ENCODE assay signal across 4 fruit fly cellular contexts in the genomic region with DNA sequence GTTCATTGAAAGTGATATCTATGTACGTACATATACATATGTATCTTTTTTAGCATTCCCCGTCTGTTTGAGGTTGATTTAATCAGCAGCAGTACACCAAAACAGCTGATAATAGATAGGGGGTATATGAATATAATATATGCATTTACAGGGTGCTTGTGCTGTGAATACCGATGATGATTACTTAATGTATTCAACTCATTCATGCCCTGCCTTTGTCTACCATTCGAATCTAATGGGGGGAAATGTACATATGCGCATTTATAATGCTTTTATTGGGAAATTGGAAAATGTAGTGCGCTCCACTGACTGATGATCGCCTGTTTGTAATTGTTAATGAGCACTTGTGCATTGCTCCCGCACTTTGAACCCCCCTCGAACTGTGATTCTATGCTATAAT.
TF ChIP-seq lines count a peak whose summit lies in the region.

No protein-coding gene starts in this region.

- no peak for TF ChIP-seq CTCF in whole organism, embryonic (GFP tag; optimal IDR thresholded peaks at IDR 0.05; lab: Kevin White, UChicago)

TF ChIP-seq in whole organism, adult, 20 proteins besides CTCF, POLR2A, EP300 and RAD21:
- TF ChIP-seq Mnt (GFP tag; optimal IDR thresholded peaks at IDR 0.05; lab: Kevin White, UChicago) (no peak), CG5204 (GFP tag; optimal IDR thresholded peaks at IDR 0.05; lab: Kevin White, UChicago) (peak; percentile 37), CG7045 (GFP tag; optimal IDR thresholded peaks at IDR 0.05; lab: Kevin White, UChicago) (no peak), toe (GFP tag; optimal IDR thresholded peaks at IDR 0.05; lab: Kevin White, UChicago) (no peak), bab1 (GFP tag; optimal IDR thresholded peaks at IDR 0.05; lab: Kevin White, UChicago) (no peak), pad (GFP tag; optimal IDR thresholded peaks at IDR 0.05; lab: Kevin White, UChicago) (no peak), kay (GFP tag; lab: Kevin White, UChicago; ENCODE audit: borderline replicate concordance) (no peak), CG12768 (GFP tag; optimal IDR thresholded peaks at IDR 0.05; lab: Kevin White, UChicago) (peak; percentile 2), CG14711 (tag; optimal IDR thresholded peaks at IDR 0.05; lab: Kevin White, UChicago) (no peak), Clk (GFP tag; optimal IDR thresholded peaks at IDR 0.05; lab: Kevin White, UChicago) (no peak), cic (GFP tag; optimal IDR thresholded peaks at IDR 0.05; lab: Kevin White, UChicago) (no peak), Crg-1 (GFP tag; optimal IDR thresholded peaks at IDR 0.05; lab: Kevin White, UChicago) (no peak), CG1620 (GFP tag; optimal IDR thresholded peaks at IDR 0.05; lab: Kevin White, UChicago) (no peak), ovo (GFP tag; optimal IDR thresholded peaks at IDR 0.05; lab: Kevin White, UChicago) (no peak)

TF ChIP-seq in whole organism, embryonic, 481 proteins besides CTCF, POLR2A, EP300 and RAD21 (continues in another document):
- TF ChIP-seq croc (GFP tag; conservative IDR thresholded peaks at IDR 0.05; lab: Robert Waterston, UW): no peak
- TF ChIP-seq kni (GFP tag; optimal IDR thresholded peaks at IDR 0.05; lab: Kevin White, UChicago): peak; percentile 89
- TF ChIP-seq inv (GFP tag; IDR thresholded peaks at IDR 0.05; lab: Robert Waterston, UW; ENCODE audit: partially characterized antibody): no peak
- 0 out of 2 replicates have a peak, but pooled peaks have one; percentile 33 for TF ChIP-seq Drgx (GFP tag; IDR thresholded peaks at IDR 0.05; lab: Robert Waterston, UW)
- TF ChIP-seq chn (GFP tag; optimal IDR thresholded peaks at IDR 0.05; lab: Kevin White, UChicago): no peak
- no peak for TF ChIP-seq Lim3 (GFP tag; IDR thresholded peaks at IDR 0.05; lab: Robert Waterston, UW)
- TF ChIP-seq CG4617 (GFP tag; optimal IDR thresholded peaks at IDR 0.05; lab: Kevin White, UChicago; ENCODE audit: borderline replicate concordance): no peak
- TF ChIP-seq ash1 (GFP tag; optimal IDR thresholded peaks at IDR 0.05; lab: Kevin White, UChicago): no peak
- 0 out of 3 replicates have a peak, but pooled peaks have one; percentile 26 for TF ChIP-seq CG2199 (GFP tag; IDR thresholded peaks at IDR 0.05; lab: Robert Waterston, UW)
- TF ChIP-seq Chrac-16 (GFP tag; optimal IDR thresholded peaks at IDR 0.05; lab: Kevin White, UChicago): no peak
- no peak for TF ChIP-seq gt (GFP tag; IDR thresholded peaks at IDR 0.05; lab: Robert Waterston, UW)
- no peak for TF ChIP-seq CG17612 (GFP tag; IDR thresholded peaks at IDR 0.05; lab: Robert Waterston, UW)
- TF ChIP-seq Jarid2 (GFP tag; optimal IDR thresholded peaks at IDR 0.05; lab: Kevin White, UChicago): no peak
- no peak for TF ChIP-seq dati (GFP tag; IDR thresholded peaks at IDR 0.05; lab: Robert Waterston, UW)
- no peak for TF ChIP-seq odd (GFP tag; optimal IDR thresholded peaks at IDR 0.05; lab: Kevin White, UChicago)
- TF ChIP-seq crol (GFP tag; IDR thresholded peaks at IDR 0.05; lab: Robert Waterston, UW): 0 out of 2 replicates have a peak, but pooled peaks have one; percentile 22
- peak; percentile 3 for TF ChIP-seq CG10543 (GFP tag; optimal IDR thresholded peaks at IDR 0.05; lab: Kevin White, UChicago)
- peak; percentile 18 for TF ChIP-seq salm (tag; optimal IDR thresholded peaks at IDR 0.05; lab: Kevin White, UChicago)
- TF ChIP-seq vvl (GFP tag; IDR thresholded peaks at IDR 0.05; lab: Robert Waterston, UW): peak; percentile 95
- TF ChIP-seq pan (optimal IDR thresholded peaks at IDR 0.05; lab: Kevin White, UChicago): no peak
- no peak for TF ChIP-seq pan (GFP tag; optimal IDR thresholded peaks at IDR 0.05 in 1 of 2, IDR thresholded peaks at IDR 0.05 in 1 of 2)
- no peak for TF ChIP-seq CG12744 (GFP tag; optimal IDR thresholded peaks at IDR 0.05; lab: Kevin White, UChicago)
- no peak for TF ChIP-seq lilli (GFP tag; optimal IDR thresholded peaks at IDR 0.05; lab: Kevin White, UChicago)
- no peak for TF ChIP-seq CG13624 (GFP tag; optimal IDR thresholded peaks at IDR 0.05; lab: Kevin White, UChicago)

TF ChIP-seq in whole organism, prepupa, 60 proteins besides CTCF, POLR2A, EP300 and RAD21:
- TF ChIP-seq svp (GFP tag; lab: Kevin White, UChicago) (peak; percentile 58), CG6792 (GFP tag; optimal IDR thresholded peaks at IDR 0.05; lab: Kevin White, UChicago) (no peak)

TF ChIP-seq in whole organism, pupa, 21 proteins besides CTCF, POLR2A, EP300 and RAD21:
- TF ChIP-seq CG9948 (tag; optimal IDR thresholded peaks at IDR 0.05; lab: Kevin White, UChicago): no peak
- TF ChIP-seq CG14655 (GFP tag; optimal IDR thresholded peaks at IDR 0.05; lab: Kevin White, UChicago): no peak
- no peak for TF ChIP-seq fd96Ca (GFP tag; IDR thresholded peaks at IDR 0.05; lab: Robert Waterston, UW)
- no peak for TF ChIP-seq CG8301 (tag; optimal IDR thresholded peaks at IDR 0.05; lab: Kevin White, UChicago)
- TF ChIP-seq CG10348 (GFP tag; IDR thresholded peaks at IDR 0.05; lab: Robert Waterston, UW): no peak
- 0 out of 2 replicates have a peak, but pooled peaks have one; percentile 20 for TF ChIP-seq CG32121 (GFP tag; IDR thresholded peaks at IDR 0.05; lab: Robert Waterston, UW)
- TF ChIP-seq CG4496 (GFP tag; IDR thresholded peaks at IDR 0.05; lab: Robert Waterston, UW): peak; percentile 34; the same call in 1 of the 3 replicates
- TF ChIP-seq Pif1B (GFP tag; optimal IDR thresholded peaks at IDR 0.05; lab: Kevin White, UChicago): no peak
